Fruit fly (Drosophila melanogaster) whole organism, embryonic: Measurements from ENCODE around the gene cu.

Source experiments
- Atf-2 ChIP-seq: fragments of 200-800 bp; sonication (Bioruptor generic); optimal IDR thresholded peaks from 2 replicates; lab custom pipeline; 2016; ENCODE audit warnings: missing biosample characterization, missing genetic modification characterization
- BEAF-32 ChIP-seq: fragments of 200-800 bp; sonication (Bioruptor generic); optimal IDR thresholded peaks from 3 replicates; lab custom pipeline; 2017; ENCODE audit warnings: missing biosample characterization, missing genetic modification characterization, mild to moderate bottlenecking, moderate library complexity, missing genetic modification reagents
- Blimp-1 ChIP-seq: fragments of 200-800 bp; sonication (Bioruptor generic); optimal IDR thresholded peaks from 3 replicates; lab custom pipeline; 2018; ENCODE audit warnings: missing biosample characterization, missing genetic modification characterization, mild to moderate bottlenecking, moderate library complexity, missing genetic modification reagents
- BtbVII ChIP-seq: fragments of 200-800 bp; sonication (Bioruptor generic); optimal IDR thresholded peaks from 3 replicates; lab custom pipeline; 2017; ENCODE audit warnings: missing biosample characterization, mild to moderate bottlenecking, missing genetic modification characterization
- CG10565 ChIP-seq: fragments of 200-800 bp; sonication (Bioruptor generic); optimal IDR thresholded peaks from 3 replicates; lab custom pipeline; 2016; ENCODE audit warnings: missing biosample characterization, mild to moderate bottlenecking, missing genetic modification characterization
- CG10979 ChIP-seq: fragments of 200-800 bp; sonication (Bioruptor generic); optimal IDR thresholded peaks from 2 replicates; lab custom pipeline; 2018; ENCODE audit warnings: missing biosample characterization, mild to moderate bottlenecking, missing genetic modification characterization, moderate library complexity
- CG11085 ChIP-seq: fragments of 200-800 bp; sonication (Bioruptor generic); IDR thresholded peaks from 2 replicates; pipeline ENCODE4 v1.3.6; 2022; ENCODE audit warnings: missing biosample characterization, missing genetic modification characterization
- CG11560 ChIP-seq: fragments of 200-800 bp; sonication (Bioruptor generic); IDR thresholded peaks from 3 replicates; pipeline ENCODE4 v1.3.6; 2022; ENCODE audit warnings: missing biosample characterization, missing genetic modification characterization
- CG14710 ChIP-seq: fragments of 200-800 bp; sonication (Bioruptor generic); optimal IDR thresholded peaks from 3 replicates; lab custom pipeline; 2019; ENCODE audit warnings: missing biosample characterization, mild to moderate bottlenecking, missing genetic modification characterization, moderate library complexity
- CG16815 ChIP-seq: fragments of 200-800 bp; sonication (Bioruptor generic); optimal IDR thresholded peaks from 3 replicates; lab custom pipeline; 2017; ENCODE audit warnings: missing biosample characterization, mild to moderate bottlenecking, missing genetic modification characterization
- CG17359 ChIP-seq: fragments of 200-800 bp; sonication (Bioruptor generic); optimal IDR thresholded peaks from 3 replicates; lab custom pipeline; 2018; ENCODE audit warnings: missing biosample characterization, mild to moderate bottlenecking, missing genetic modification characterization, moderate library complexity
- CG2129 ChIP-seq: fragments of 200-800 bp; sonication (Bioruptor generic); IDR thresholded peaks from 2 replicates; pipeline ENCODE4 v1.3.6; 2022; ENCODE audit warnings: missing biosample characterization, missing genetic modification characterization; ENCODE audit not compliant: partially characterized antibody
- CG30431 ChIP-seq: fragments of 200-800 bp; sonication (Bioruptor generic); optimal IDR thresholded peaks from 2 replicates; lab custom pipeline; 2017; ENCODE audit warnings: missing biosample characterization, missing genetic modification characterization
- CG31224 ChIP-seq: fragments of 200-800 bp; sonication (Bioruptor generic); IDR thresholded peaks from 2 replicates; pipeline ENCODE4 v1.3.6; 2022; ENCODE audit warnings: missing biosample characterization, missing genetic modification characterization
- CG34422 ChIP-seq: fragments of 200-800 bp; sonication (Bioruptor generic); IDR thresholded peaks from 3 replicates; pipeline ENCODE4 v1.3.6; 2022; ENCODE audit warnings: missing biosample characterization, missing genetic modification characterization
- CG4617 ChIP-seq: fragments of 200-800 bp; sonication (Bioruptor generic); optimal IDR thresholded peaks from 3 replicates; lab custom pipeline; 2016; ENCODE audit warnings: missing biosample characterization, missing genetic modification characterization, borderline replicate concordance
- CG8478 ChIP-seq: fragments of >200 bp; optimal IDR thresholded peaks from 2 replicates; lab custom pipeline; 2018
- CG8765 ChIP-seq: fragments of 200-800 bp; sonication (Bioruptor generic); IDR thresholded peaks from 2 replicates; pipeline ENCODE4 v1.3.6; 2022; ENCODE audit warnings: missing biosample characterization, missing genetic modification characterization
- Doc2 ChIP-seq: fragments of 200-800 bp; sonication (Bioruptor generic); IDR thresholded peaks from 2 replicates; pipeline ENCODE4 v1.3.6; 2022; ENCODE audit warnings: missing biosample characterization, missing genetic modification characterization
- Dp ChIP-seq: fragments of 200-800 bp; sonication (Bioruptor generic); optimal IDR thresholded peaks from 2 replicates; lab custom pipeline; 2018; ENCODE audit warnings: missing biosample characterization, mild to moderate bottlenecking, missing genetic modification characterization, moderate library complexity
- E2f2 ChIP-seq: fragments of 200-800 bp; sonication (Bioruptor generic); IDR thresholded peaks from 2 replicates; pipeline ENCODE4 v1.3.6; 2022; ENCODE audit warnings: missing biosample characterization, missing genetic modification characterization
- ERR ChIP-seq: fragments of 200-800 bp; sonication (Bioruptor generic); optimal IDR thresholded peaks from 2 replicates; lab custom pipeline; 2016; ENCODE audit warnings: missing biosample characterization, missing genetic modification characterization
- GATAe ChIP-seq: fragments of 200-800 bp; sonication (Bioruptor generic); conservative IDR thresholded peaks from 2 replicates; pipeline ENCODE4 v1.3.6; 2022; ENCODE audit warnings: missing biosample characterization, missing genetic modification characterization
- H15 ChIP-seq: fragments of 200-800 bp; sonication (Bioruptor generic); IDR thresholded peaks from 3 replicates; pipeline ENCODE4 v1.3.6; 2022; ENCODE audit warnings: missing biosample characterization, missing genetic modification characterization
- HmgZ ChIP-seq: fragments of 200-800 bp; sonication (Bioruptor generic); optimal IDR thresholded peaks from 2 replicates; lab custom pipeline; 2018; ENCODE audit warnings: missing biosample characterization, mild to moderate bottlenecking, missing genetic modification characterization
- Hmx ChIP-seq: fragments of 200-800 bp; sonication (Bioruptor generic); optimal IDR thresholded peaks from 2 replicates; lab custom pipeline; 2016; ENCODE audit warnings: missing biosample characterization, missing genetic modification characterization
- Lim3 ChIP-seq: fragments of 200-800 bp; sonication (Bioruptor generic); IDR thresholded peaks from 2 replicates; pipeline ENCODE4 v1.3.6; 2022; ENCODE audit warnings: missing biosample characterization, missing genetic modification characterization
- MBD-R2 ChIP-seq: fragments of 200-800 bp; sonication (Bioruptor generic); IDR thresholded peaks from 2 replicates; pipeline ENCODE4 v1.3.6; 2022; ENCODE audit warnings: missing biosample characterization, missing genetic modification characterization
- MESR4 ChIP-seq: fragments of 200-800 bp; sonication (Bioruptor generic); optimal IDR thresholded peaks from 2 replicates; lab custom pipeline; 2018; ENCODE audit warnings: missing biosample characterization, mild to moderate bottlenecking, missing genetic modification characterization, moderate library complexity
- NC2α ChIP-seq: fragments of 200-800 bp; sonication (Bioruptor generic); optimal IDR thresholded peaks from 2 replicates; lab custom pipeline; 2016; ENCODE audit warnings: missing biosample characterization, missing genetic modification characterization
- Rfx ChIP-seq: fragments of 200-800 bp; sonication (Bioruptor generic); IDR thresholded peaks from 2 replicates; pipeline ENCODE4 v1.3.6; 2022; ENCODE audit warnings: missing biosample characterization, missing genetic modification characterization
- Sox100B ChIP-seq: fragments of 200-800 bp; sonication (Bioruptor generic); optimal IDR thresholded peaks from 3 replicates; lab custom pipeline; 2018; ENCODE audit warnings: missing biosample characterization, mild to moderate bottlenecking, missing genetic modification characterization
- abd-A ChIP-seq: fragments of 200-800 bp; sonication (Bioruptor generic); optimal IDR thresholded peaks from 3 replicates; lab custom pipeline; 2019; ENCODE audit warnings: missing biosample characterization, mild to moderate bottlenecking, missing genetic modification characterization, moderate library complexity
- ac ChIP-seq: fragments of 200-800 bp; sonication (Bioruptor generic); optimal IDR thresholded peaks from 3 replicates; lab custom pipeline; 2017; ENCODE audit warnings: missing biosample characterization, mild to moderate bottlenecking, missing genetic modification characterization
- bsh ChIP-seq, 2 experiments: fragments of 200-800 bp; sonication (Bioruptor generic); optimal IDR thresholded peaks; 2 replicates each; lab custom pipeline; 2017 to 2018; ENCODE audit warnings: mild to moderate bottlenecking in 2 of 2, missing biosample characterization in 2 of 2, missing genetic modification characterization in 2 of 2, moderate library complexity in 1 of 2
- cad ChIP-seq: fragments of >200 bp; optimal IDR thresholded peaks from 2 replicates; lab custom pipeline; 2017; ENCODE audit warnings: missing biosample characterization, missing genetic modification characterization
- crp ChIP-seq, 2 experiments: fragments of 200-800 bp; sonication (Bioruptor generic); optimal IDR thresholded peaks; 2 replicates in 1 of 2; 3 replicates in 1 of 2; lab custom pipeline; 2017; ENCODE audit warnings: missing biosample characterization in 2 of 2, missing genetic modification characterization in 2 of 2, mild to moderate bottlenecking in 1 of 2, moderate library complexity in 1 of 2
- gfzf ChIP-seq: fragments of 200-800 bp; sonication (Bioruptor generic); optimal IDR thresholded peaks from 2 replicates; lab custom pipeline; 2016; ENCODE audit warnings: missing biosample characterization, mild to moderate bottlenecking, missing genetic modification characterization, moderate library complexity
- h ChIP-seq: fragments of >200 bp; optimal IDR thresholded peaks from 2 replicates; lab custom pipeline; 2017
- pho ChIP-seq: fragments of 200-800 bp; sonication (Bioruptor generic); optimal IDR thresholded peaks from 2 replicates; lab custom pipeline; 2016; ENCODE audit warnings: missing biosample characterization, missing genetic modification characterization
- prd ChIP-seq, 3 experiments: fragments of >200 bp in 2 of 3; fragments of 200-800 bp in 1 of 3; sonication (Bioruptor generic) in 1 of 3; optimal IDR thresholded peaks in 2 of 3; IDR thresholded peaks in 1 of 3; 2 replicates in 2 of 3; 3 replicates in 1 of 3; pipeline versions ENCODE4 v1.3.6 to Lab custom; 2017 to 2022; ENCODE audit warnings: missing biosample characterization in 1 of 3, missing genetic modification characterization in 1 of 3
- pum ChIP-seq: fragments of 200-800 bp; sonication (Bioruptor generic); optimal IDR thresholded peaks from 2 replicates; lab custom pipeline; 2016; ENCODE audit warnings: missing biosample characterization, missing genetic modification characterization
- pzg ChIP-seq: fragments of 200-800 bp; sonication (Bioruptor generic); optimal IDR thresholded peaks from 3 replicates; lab custom pipeline; 2018; ENCODE audit warnings: missing biosample characterization, mild to moderate bottlenecking, missing genetic modification characterization, moderate library complexity
- ro ChIP-seq: fragments of 200-800 bp; sonication (Bioruptor generic); IDR thresholded peaks from 2 replicates; pipeline ENCODE4 v1.3.6; 2022; ENCODE audit warnings: missing biosample characterization, missing genetic modification characterization
- sima ChIP-seq: fragments of 200-800 bp; sonication (Bioruptor generic); optimal IDR thresholded peaks from 2 replicates; lab custom pipeline; 2016; ENCODE audit warnings: missing biosample characterization, missing genetic modification characterization
- trem ChIP-seq: fragments of 200-800 bp; optimal IDR thresholded peaks from 3 replicates; lab custom pipeline; 2019; ENCODE audit warnings: missing biosample characterization, mild to moderate bottlenecking, missing genetic modification characterization, moderate library complexity
- zen2 ChIP-seq: fragments of 200-800 bp; sonication (Bioruptor generic); IDR thresholded peaks from 3 replicates; pipeline ENCODE4 v1.3.6; 2022; ENCODE audit warnings: missing biosample characterization, missing genetic modification characterization; ENCODE audit not compliant: partially characterized antibody

The cu gene

dm6 chr3R:11230392-11230791, 33.0 kb downstream of the cu start, which contains the start of gene GCC88:
Gene GCC88, minus strand, starts transcription at chr3R:11230600.
- TF ChIP-seq Doc2 (no peak), Hmx (GFP tag; lab: Kevin White, UChicago) (no peak), CG16815 (GFP tag; lab: Kevin White, UChicago) (no peak), GATAe (GFP tag; lab: Robert Waterston, UW) (no peak), zen2 (no peak), CG4617 (GFP tag; lab: Kevin White, UChicago) (peak; percentile 46), Dp (GFP tag; lab: Kevin White, UChicago) (peak; percentile 29), pzg (peak; percentile 27), Atf-2 (GFP tag; lab: Kevin White, UChicago) (no peak), MBD-R2 (GFP tag; lab: Robert Waterston, UW) (peak; percentile 78), MESR4 (GFP tag; lab: Kevin White, UChicago) (peak; percentile 45), ERR (GFP tag; lab: Kevin White, UChicago) (no peak), gfzf (peak; percentile 63), CG11085 (GFP tag; lab: Robert Waterston, UW) (no peak), trem (peak; percentile 98), Sox100B (GFP tag; lab: Kevin White, UChicago) (no peak), CG31224 (GFP tag; lab: Robert Waterston, UW) (no peak), cad (GFP tag; lab: Kevin White, UChicago) (no peak), BtbVII (GFP tag; lab: Kevin White, UChicago) (no peak), CG2129 (GFP tag; lab: Robert Waterston, UW) (no peak), Rfx (GFP tag; lab: Robert Waterston, UW) (no peak), crp (GFP tag; optimal IDR thresholded peaks at IDR 0.05; lab: Kevin White, UChicago) (peak; percentile 23 to 84), CG17359 (tag; lab: Kevin White, UChicago) (peak; percentile 91), CG34422 (GFP tag; lab: Robert Waterston, UW) (0 out of 3 replicates have a peak, but pooled peaks have one; percentile 1), E2f2 (GFP tag; lab: Robert Waterston, UW) (peak; percentile 39; the same call in 1 of the 2 replicates), NC2α (no peak)
- TF ChIP-seq, all 482 proteins: peak for 11

dm6 chr3R:11231037-11231436, 33.6 kb downstream of the cu start:
- TF ChIP-seq CG8478 (lab: Kevin White, UChicago): peak; percentile 68
- TF ChIP-seq abd-A: no peak
- TF ChIP-seq prd (optimal IDR thresholded peaks at IDR 0.05; lab: Kevin White, UChicago): no peak
- TF ChIP-seq prd (GFP tag; IDR thresholded peaks at IDR 0.05; lab: Robert Waterston, UW): 0 out of 3 replicates have a peak, but pooled peaks have one; percentile 30
- TF ChIP-seq CG34422 (GFP tag; lab: Robert Waterston, UW): peak; percentile 16; the same call in 1 of the 3 replicates
- TF ChIP-seq h (lab: Kevin White, UChicago): peak; percentile 16
- 0 out of 3 replicates have a peak, but pooled peaks have one; percentile 38 for TF ChIP-seq CG11560
- TF ChIP-seq, all 482 proteins: peak for 5

dm6 chr3R:11231705-11232261, 34.4 kb downstream of the cu start, which contains the start of the genes CG17187 and Dph3:
Gene CG17187, minus strand, starts transcription at chr3R:11231879.
Gene Dph3, plus strand, starts transcription at chr3R:11231912.
- peak; percentile 14 for TF ChIP-seq CG4617 (GFP tag; lab: Kevin White, UChicago)
- TF ChIP-seq ro (GFP tag; lab: Robert Waterston, UW): no peak
- TF ChIP-seq CG8765 (GFP tag; lab: Robert Waterston, UW): no peak
- peak; percentile 85 for TF ChIP-seq MBD-R2 (GFP tag; lab: Robert Waterston, UW)
- no peak for TF ChIP-seq bsh (GFP tag; optimal IDR thresholded peaks at IDR 0.05; lab: Kevin White, UChicago)
- TF ChIP-seq cad (GFP tag; lab: Kevin White, UChicago): no peak
- no peak for TF ChIP-seq pum (GFP tag; lab: Kevin White, UChicago)
- TF ChIP-seq BEAF-32: peak; percentile 13
- TF ChIP-seq pzg: peak; percentile 40
- no peak for TF ChIP-seq sima
- no peak for TF ChIP-seq pho (GFP tag; lab: Kevin White, UChicago)
- TF ChIP-seq CG14710 (tag; lab: Kevin White, UChicago): peak; percentile 5
- peak; percentile 35 for TF ChIP-seq CG10979
- no peak for TF ChIP-seq CG30431 (GFP tag; lab: Kevin White, UChicago)
- no peak for TF ChIP-seq Lim3
- peak; percentile 98 for TF ChIP-seq trem
- TF ChIP-seq Blimp-1 (GFP tag; lab: Kevin White, UChicago): no peak
- no peak for TF ChIP-seq ac (GFP tag; lab: Kevin White, UChicago)
- peak; percentile 3 for TF ChIP-seq HmgZ (tag; lab: Kevin White, UChicago)
- TF ChIP-seq H15 (GFP tag; lab: Robert Waterston, UW): no peak
- TF ChIP-seq CG10565 (GFP tag; lab: Kevin White, UChicago): no peak
